Worm (Caenorhabditis elegans) whole organism, L4 larva: ENCODE measurements around the gene srm-1.

ENCODE experiments used
- ZK546.5 ChIP-seq, 2 experiments: sonication (generic microtip); optimal IDR thresholded peaks; 2 replicates each; lab custom pipeline; 2017; ENCODE audit warnings: missing biosample characterization in 2 of 2, missing genetic modification characterization in 2 of 2
- aha-1 ChIP-seq: fragments of 150-350 bp; peaks from one replicate; lab custom pipeline; 2014; ENCODE audit warnings: missing biosample characterization, missing genetic modification characterization
- ctbp-1 ChIP-seq: fragments of 200-800 bp; sonication (Bioruptor generic); IDR thresholded peaks from 2 replicates; pipeline ENCODE4 v1.3.6; 2022; ENCODE audit warnings: missing genetic modification reagents, missing genetic modification characterization, missing compliant biosample characterization
- egl-27 ChIP-seq: sonication (generic microtip); optimal IDR thresholded peaks from 3 replicates; lab custom pipeline; 2017; ENCODE audit warnings: missing biosample characterization, missing genetic modification reagents, missing genetic modification characterization
- fos-1 ChIP-seq: fragments of 150-350 bp; optimal IDR thresholded peaks from 2 replicates; lab custom pipeline; 2014; ENCODE audit warnings: missing biosample characterization, missing genetic modification characterization
- jun-1 ChIP-seq: fragments of 150-350 bp; optimal IDR thresholded peaks from 2 replicates; lab custom pipeline; 2014; ENCODE audit warnings: missing biosample characterization, missing genetic modification reagents, missing genetic modification characterization
- nhr-10 ChIP-seq: fragments of 150-350 bp; optimal IDR thresholded peaks from 2 replicates; lab custom pipeline; 2014; ENCODE audit warnings: missing biosample characterization, missing genetic modification characterization
- nhr-11 ChIP-seq: fragments of 150-350 bp; optimal IDR thresholded peaks from 2 replicates; lab custom pipeline; 2014; ENCODE audit warnings: missing biosample characterization, missing genetic modification characterization
- nhr-76 ChIP-seq: fragments of 150-350 bp; optimal IDR thresholded peaks from 2 replicates; lab custom pipeline; 2014; ENCODE audit warnings: missing biosample characterization, missing genetic modification characterization
- pha-4 ChIP-seq, 2 experiments: fragments of 150-350 bp in 1 of 2; fragments of 200-800 bp in 1 of 2; sonication (Bioruptor generic) in 1 of 2; IDR thresholded peaks in 1 of 2; optimal IDR thresholded peaks in 1 of 2; 2 replicates each; pipeline versions ENCODE4 v1.3.6 to Lab custom; 2014 to 2022; ENCODE audit warnings: missing genetic modification characterization in 2 of 2, missing genetic modification reagents in 2 of 2, missing biosample characterization in 1 of 2, missing compliant biosample characterization in 1 of 2
- skn-1 ChIP-seq: fragments of 150-350 bp; optimal IDR thresholded peaks from 2 replicates; lab custom pipeline; 2014; ENCODE audit warnings: missing biosample characterization, missing genetic modification characterization
- unc-130 ChIP-seq: sonication (generic microtip); optimal IDR thresholded peaks from 2 replicates; lab custom pipeline; 2016; ENCODE audit warnings: missing genetic modification reagents, missing genetic modification characterization, missing compliant biosample characterization
- unc-62 ChIP-seq, 3 experiments: fragments of 150-350 bp in 1 of 3; sonication (generic microtip); optimal IDR thresholded peaks in 2 of 3; peaks in 1 of 3; 1 replicate in 1 of 3; 2 replicates in 2 of 3; lab custom pipeline; 2014 to 2017; ENCODE audit warnings: missing biosample characterization in 3 of 3, missing genetic modification characterization in 3 of 3, missing genetic modification reagents in 3 of 3, missing genotype in 1 of 3

DNA sequence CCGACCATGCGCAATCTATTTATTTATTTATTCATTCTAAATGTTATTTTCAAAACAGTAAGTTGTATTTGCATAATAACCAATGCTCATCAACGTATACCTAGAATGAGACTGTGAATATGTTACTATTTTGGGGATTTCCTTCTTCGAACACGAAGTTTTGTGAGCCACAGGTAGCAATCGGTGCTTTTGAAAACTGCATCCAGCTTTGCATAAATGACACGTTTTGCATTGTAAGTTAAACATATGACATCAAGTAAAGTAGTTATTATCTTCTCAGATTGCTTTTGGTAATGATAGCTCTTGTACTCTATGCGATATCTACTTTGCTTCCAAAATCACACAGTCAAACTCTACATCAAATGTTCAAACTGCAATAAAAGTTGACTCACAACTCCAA lies 29.9 kb upstream of the srm-1 start, which contains the start of gene E03H12.4:
- TF ChIP-seq ZK546.5 (tag; optimal IDR thresholded peaks at IDR 0.05; lab: Kevin White, UChicago) (no peak), unc-62 (GFP tag; optimal IDR thresholded peaks at IDR 0.05 in 1 of 2; lab: Kevin White, UChicago) (peak in 1 of 2 experiments; percentile 96), unc-62 (tag; optimal IDR thresholded peaks at IDR 0.05; lab: Kevin White, UChicago) (no peak), pha-4 (GFP tag; IDR thresholded peaks at IDR 0.05; lab: Robert Waterston, UW) (no peak), pha-4 (tag; optimal IDR thresholded peaks at IDR 0.05; lab: Kevin White, UChicago) (no peak), skn-1 (no peak), unc-130 (GFP tag; lab: Kevin White, UChicago) (no peak), nhr-11 (tag; lab: Kevin White, UChicago) (no peak), egl-27 (tag; lab: Kevin White, UChicago) (no peak), jun-1 (tag; lab: Kevin White, UChicago) (no peak), aha-1 (tag; lab: Kevin White, UChicago) (no peak), nhr-76 (tag; lab: Kevin White, UChicago) (no peak), fos-1 (tag; lab: Kevin White, UChicago) (no peak), ctbp-1 (GFP tag; lab: Robert Waterston, UW) (no peak), nhr-10 (no peak)
